Fruit fly (Drosophila melanogaster) whole organism, embryonic: ENCODE measurements around the gene CG3635.

Source experiments
- Adf1 ChIP-seq: fragments of 200-800 bp; sonication (Bioruptor generic); IDR thresholded peaks from 2 replicates; pipeline ENCODE4 v1.3.6; 2022; ENCODE audit warnings: missing biosample characterization, missing genetic modification characterization
- Asciz ChIP-seq: fragments of 200-800 bp; sonication (Bioruptor generic); optimal IDR thresholded peaks from 2 replicates; lab custom pipeline; 2017; ENCODE audit warnings: missing biosample characterization, mild to moderate bottlenecking, missing genetic modification characterization, missing genetic modification reagents
- Atf-2 ChIP-seq: fragments of 200-800 bp; sonication (Bioruptor generic); optimal IDR thresholded peaks from 2 replicates; lab custom pipeline; 2016; ENCODE audit warnings: missing biosample characterization, missing genetic modification characterization
- Atf6 ChIP-seq: fragments of 200-800 bp; sonication (Bioruptor generic); IDR thresholded peaks from 2 replicates; pipeline ENCODE4 v1.3.6; 2022; ENCODE audit warnings: missing biosample characterization, missing genetic modification characterization
- CG10147 ChIP-seq: fragments of 200-800 bp; sonication (Bioruptor generic); optimal IDR thresholded peaks from 2 replicates; lab custom pipeline; 2019; ENCODE audit warnings: missing biosample characterization, mild to moderate bottlenecking, missing genetic modification characterization, moderate library complexity
- CG10209 ChIP-seq: fragments of 200-800 bp; sonication (Bioruptor generic); optimal IDR thresholded peaks from 3 replicates; lab custom pipeline; 2017; ENCODE audit warnings: missing biosample characterization, mild to moderate bottlenecking, missing genetic modification characterization, missing genetic modification reagents
- CG10543 ChIP-seq: fragments of 200-800 bp; sonication (Bioruptor generic); optimal IDR thresholded peaks from 3 replicates; lab custom pipeline; 2017; ENCODE audit warnings: missing biosample characterization, mild to moderate bottlenecking, missing genetic modification characterization, moderate library complexity
- CG11398 ChIP-seq: fragments of 200-800 bp; sonication (Bioruptor generic); optimal IDR thresholded peaks from 2 replicates; lab custom pipeline; 2016; ENCODE audit warnings: missing biosample characterization, missing genetic modification characterization
- CG12071 ChIP-seq: fragments of 200-800 bp; sonication (Bioruptor generic); optimal IDR thresholded peaks from 3 replicates; lab custom pipeline; 2018; ENCODE audit warnings: missing biosample characterization, mild to moderate bottlenecking, missing genetic modification characterization
- CG13296 ChIP-seq: fragments of 200-800 bp; sonication (Bioruptor generic); optimal IDR thresholded peaks from 3 replicates; lab custom pipeline; 2018; ENCODE audit warnings: missing biosample characterization, mild to moderate bottlenecking, missing genetic modification characterization
- CG13624 ChIP-seq: fragments of 200-800 bp; sonication (Bioruptor generic); optimal IDR thresholded peaks from 2 replicates; lab custom pipeline; 2016; ENCODE audit warnings: missing biosample characterization, missing genetic modification characterization
- CG14441 ChIP-seq: fragments of 200-800 bp; sonication (Bioruptor generic); IDR thresholded peaks from 2 replicates; pipeline ENCODE4 v1.3.6; 2022; ENCODE audit warnings: missing biosample characterization, missing genetic modification characterization
- CG14667 ChIP-seq: fragments of 200-800 bp; sonication (Bioruptor generic); IDR thresholded peaks from 2 replicates; pipeline ENCODE4 v1.3.6; 2022; ENCODE audit warnings: missing biosample characterization, missing genetic modification characterization
- CG1529 ChIP-seq: fragments of 200-800 bp; sonication (Bioruptor generic); optimal IDR thresholded peaks from 3 replicates; lab custom pipeline; 2018; ENCODE audit warnings: missing biosample characterization, missing genetic modification characterization
- CG1603 ChIP-seq: fragments of 200-800 bp; sonication (Bioruptor generic); optimal IDR thresholded peaks from 2 replicates; lab custom pipeline; 2019; ENCODE audit warnings: missing biosample characterization, mild to moderate bottlenecking, missing genetic modification characterization, moderate library complexity
- CG17612 ChIP-seq: fragments of 200-800 bp; sonication (Bioruptor generic); IDR thresholded peaks from 2 replicates; pipeline ENCODE4 v1.3.6; 2022; ENCODE audit warnings: missing biosample characterization, missing genetic modification characterization
- CG17829 ChIP-seq: fragments of 200-800 bp; optimal IDR thresholded peaks from 2 replicates; lab custom pipeline; 2019; ENCODE audit warnings: missing biosample characterization, mild to moderate bottlenecking, missing genetic modification characterization, moderate library complexity
- CG3281 ChIP-seq: fragments of 200-800 bp; sonication (Bioruptor generic); optimal IDR thresholded peaks from 3 replicates; lab custom pipeline; 2017; ENCODE audit warnings: missing biosample characterization, mild to moderate bottlenecking, missing genetic modification characterization
- CG5953 ChIP-seq: fragments of 200-800 bp; sonication (Bioruptor generic); IDR thresholded peaks from 2 replicates; pipeline ENCODE4 v1.3.6; 2022; ENCODE audit warnings: missing biosample characterization, missing genetic modification characterization
- CG6272 ChIP-seq: fragments of 200-800 bp; sonication (Bioruptor generic); IDR thresholded peaks from 2 replicates; pipeline ENCODE4 v1.3.6; 2022; ENCODE audit warnings: missing biosample characterization, missing genetic modification characterization
- CG8478 ChIP-seq: fragments of >200 bp; optimal IDR thresholded peaks from 2 replicates; lab custom pipeline; 2018
- Deaf1 ChIP-seq: fragments of 200-800 bp; optimal IDR thresholded peaks from 3 replicates; lab custom pipeline; 2019; ENCODE audit warnings: missing biosample characterization, mild to moderate bottlenecking, missing genetic modification characterization, moderate library complexity
- Dip2 ChIP-seq: fragments of 200-800 bp; sonication (Bioruptor generic); IDR thresholded peaks from 2 replicates; pipeline ENCODE4 v1.3.6; 2022; ENCODE audit warnings: missing biosample characterization, missing genetic modification characterization
- Eip74EF ChIP-seq, 2 experiments: fragments of 200-800 bp in 1 of 2; fragments of >200 bp in 1 of 2; sonication (Bioruptor generic) in 1 of 2; optimal IDR thresholded peaks; 2 replicates each; lab custom pipeline; 2017 to 2019; ENCODE audit warnings: missing biosample characterization in 2 of 2, missing genetic modification characterization in 2 of 2, mild to moderate bottlenecking in 1 of 2, moderate library complexity in 1 of 2
- Elba2 ChIP-seq: fragments of 200-800 bp; sonication (Bioruptor generic); optimal IDR thresholded peaks from 3 replicates; lab custom pipeline; 2016; ENCODE audit warnings: missing biosample characterization, missing genetic modification characterization
- Gug ChIP-seq: fragments of 200-800 bp; sonication (Bioruptor generic); IDR thresholded peaks from 4 replicates; pipeline ENCODE4 v1.3.6; 2022; ENCODE audit warnings: missing biosample characterization, missing genetic modification characterization
- HHEX ChIP-seq: fragments of 200-800 bp; sonication (Bioruptor generic); optimal IDR thresholded peaks from 3 replicates; lab custom pipeline; 2017; ENCODE audit warnings: missing biosample characterization, mild to moderate bottlenecking, missing genetic modification characterization, missing genetic modification reagents
- Neu2 ChIP-seq: fragments of 200-800 bp; sonication (Bioruptor generic); optimal IDR thresholded peaks from 3 replicates; lab custom pipeline; 2016; ENCODE audit warnings: missing biosample characterization, missing genetic modification characterization, borderline replicate concordance
- bcd ChIP-seq: fragments of 200-800 bp; sonication (Bioruptor generic); optimal IDR thresholded peaks from 2 replicates; lab custom pipeline; 2017; ENCODE audit warnings: missing biosample characterization, mild to moderate bottlenecking, missing genetic modification characterization
- cato ChIP-seq: fragments of 200-800 bp; sonication (Bioruptor generic); optimal IDR thresholded peaks from 2 replicates; lab custom pipeline; 2016; ENCODE audit warnings: missing biosample characterization, missing genetic modification characterization, borderline replicate concordance
- crc ChIP-seq: fragments of 200-800 bp; sonication (Bioruptor generic); optimal IDR thresholded peaks from 2 replicates; lab custom pipeline; 2016; ENCODE audit warnings: missing biosample characterization, missing genetic modification characterization
- dpn ChIP-seq, 2 experiments: fragments of 200-800 bp; sonication (Bioruptor generic); optimal IDR thresholded peaks; 3 replicates each; lab custom pipeline; 2016; ENCODE audit warnings: missing biosample characterization in 2 of 2, missing genetic modification characterization in 2 of 2
- fd3F ChIP-seq: fragments of 200-800 bp; sonication (Bioruptor generic); optimal IDR thresholded peaks from 2 replicates; lab custom pipeline; 2018; ENCODE audit warnings: missing biosample characterization, mild to moderate bottlenecking, missing genetic modification characterization, moderate library complexity
- fru ChIP-seq: fragments of >200 bp; optimal IDR thresholded peaks from 2 replicates; lab custom pipeline; 2017
- grn ChIP-seq: fragments of 200-800 bp; sonication (Bioruptor generic); optimal IDR thresholded peaks from 3 replicates; lab custom pipeline; 2017; ENCODE audit warnings: missing biosample characterization, missing genetic modification characterization
- gsb ChIP-seq: fragments of 200-800 bp; sonication (Bioruptor generic); IDR thresholded peaks from 2 replicates; pipeline ENCODE4 v1.3.6; 2022; ENCODE audit warnings: missing biosample characterization, missing genetic modification characterization
- lola ChIP-seq, 3 experiments: fragments of >200 bp in 2 of 3; fragments of 200-800 bp in 1 of 3; sonication (Bioruptor generic) in 1 of 3; optimal IDR thresholded peaks; 2 replicates each; lab custom pipeline; 2017 to 2019; ENCODE audit warnings: missing biosample characterization in 3 of 3, missing genetic modification characterization in 3 of 3, mild to moderate bottlenecking in 1 of 3, moderate library complexity in 1 of 3
- onecut ChIP-seq: fragments of 200-800 bp; sonication (Bioruptor generic); IDR thresholded peaks from 2 replicates; pipeline ENCODE4 v1.3.6; 2022; ENCODE audit warnings: missing biosample characterization, missing genetic modification characterization
- otp ChIP-seq: fragments of 200-800 bp; sonication (Bioruptor generic); IDR thresholded peaks from 3 replicates; pipeline ENCODE4, ENCODE4 v1.3.6; 2022; ENCODE audit warnings: missing biosample characterization, missing genetic modification characterization
- p53 ChIP-seq: fragments of 200-800 bp; sonication (Bioruptor generic); optimal IDR thresholded peaks from 2 replicates; lab custom pipeline; 2016; ENCODE audit warnings: missing biosample characterization, missing genetic modification characterization
- pfk ChIP-seq: fragments of 200-800 bp; sonication (Bioruptor generic); optimal IDR thresholded peaks from 2 replicates; lab custom pipeline; 2018; ENCODE audit warnings: missing biosample characterization, mild to moderate bottlenecking, missing genetic modification characterization, moderate library complexity
- repo ChIP-seq: fragments of 200-800 bp; sonication (Bioruptor generic); optimal IDR thresholded peaks from 2 replicates; lab custom pipeline; 2016; ENCODE audit warnings: missing biosample characterization, missing genetic modification characterization
- sens ChIP-seq: fragments of 200-800 bp; sonication (Bioruptor generic); peaks from one replicate; lab custom pipeline; 2016; ENCODE audit warnings: missing biosample characterization, missing genetic modification characterization
- sens-2 ChIP-seq: fragments of 200-800 bp; sonication (Bioruptor generic); IDR thresholded peaks from 2 replicates; pipeline ENCODE4 v1.3.6; 2022; ENCODE audit warnings: missing biosample characterization, missing genetic modification characterization
- sisA ChIP-seq: fragments of 200-800 bp; sonication (Bioruptor generic); IDR thresholded peaks from 2 replicates; pipeline ENCODE4 v1.3.6; 2022; ENCODE audit warnings: missing biosample characterization, missing genetic modification characterization
- slbo ChIP-seq: fragments of 200-800 bp; sonication (Bioruptor generic); IDR thresholded peaks from 2 replicates; pipeline ENCODE4 v1.3.6; 2022; ENCODE audit warnings: missing biosample characterization, missing genetic modification characterization
- stwl ChIP-seq: fragments of 200-800 bp; sonication (Bioruptor generic); optimal IDR thresholded peaks from 3 replicates; lab custom pipeline; 2018; ENCODE audit warnings: missing biosample characterization, mild to moderate bottlenecking, missing genetic modification characterization, moderate library complexity
- tin ChIP-seq: fragments of 200-800 bp; sonication (Bioruptor generic); optimal IDR thresholded peaks from 3 replicates; lab custom pipeline; 2016; ENCODE audit warnings: missing biosample characterization, missing genetic modification characterization
- tio ChIP-seq: fragments of 200-800 bp; sonication (Bioruptor generic); optimal IDR thresholded peaks from 2 replicates; lab custom pipeline; 2017; ENCODE audit warnings: missing biosample characterization, missing genetic modification characterization, inconsistent platforms
- trem ChIP-seq: fragments of 200-800 bp; optimal IDR thresholded peaks from 3 replicates; lab custom pipeline; 2019; ENCODE audit warnings: missing biosample characterization, mild to moderate bottlenecking, missing genetic modification characterization, moderate library complexity

The CG3635 gene

DNA sequence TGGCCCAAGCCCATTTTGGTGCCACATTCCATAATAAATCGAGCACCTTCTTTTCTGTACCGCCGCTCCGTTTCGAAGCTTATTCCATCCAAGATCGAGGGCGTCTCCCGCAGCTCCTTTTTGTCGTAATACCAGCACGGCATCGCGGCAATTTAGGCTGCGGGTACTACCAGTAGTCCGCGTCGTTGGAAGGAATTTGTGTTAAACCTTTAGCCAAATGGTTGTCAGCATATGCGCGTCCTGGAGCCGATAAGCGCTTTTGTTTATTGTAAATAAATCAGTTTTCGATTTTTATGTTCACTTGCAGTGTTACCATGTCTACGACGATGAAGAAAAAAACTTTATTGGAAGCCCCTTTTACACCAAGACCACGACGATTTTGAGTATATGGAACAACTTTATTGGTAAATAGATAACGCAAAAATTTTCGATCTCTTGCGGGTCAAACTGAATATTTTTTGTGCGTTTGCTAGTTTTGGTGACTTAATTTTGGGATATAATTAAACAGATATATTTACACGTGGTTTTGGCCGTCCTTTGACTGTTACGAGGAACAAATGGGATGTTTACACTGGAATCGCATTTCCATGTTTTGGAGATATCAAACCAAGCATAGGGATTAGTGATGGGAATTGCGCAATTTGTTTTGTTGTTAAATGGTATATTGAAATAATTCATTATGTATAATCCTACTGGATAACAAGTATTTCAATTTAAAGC is 45.5 kb upstream of the CG3635 start, which contains the start of gene CycK (continued):
- TF ChIP-seq Adf1 (GFP tag; lab: Robert Waterston, UW), result no peak
- TF ChIP-seq CG1603 (tag; lab: Kevin White, UChicago), result peak; percentile 93
- TF ChIP-seq dpn (GFP tag; optimal IDR thresholded peaks at IDR 0.05; lab: Kevin White, UChicago), result peak in 1 of 2 experiments; percentile 20
- TF ChIP-seq Eip74EF (GFP tag; optimal IDR thresholded peaks at IDR 0.05; lab: Kevin White, UChicago), result no peak
- no peak for TF ChIP-seq Gug (GFP tag; lab: Robert Waterston, UW)
- TF ChIP-seq onecut (GFP tag; lab: Robert Waterston, UW), result no peak
- no peak for TF ChIP-seq fd3F (GFP tag; lab: Kevin White, UChicago)
- no peak for TF ChIP-seq gsb (GFP tag; lab: Robert Waterston, UW)
- no peak for TF ChIP-seq Asciz (GFP tag; lab: Kevin White, UChicago)
- TF ChIP-seq Atf-2, result no peak
- no peak for TF ChIP-seq CG5953
- TF ChIP-seq CG10147 (GFP tag; lab: Kevin White, UChicago), result no peak
- TF ChIP-seq bcd (GFP tag; lab: Kevin White, UChicago), result peak; percentile 18
- TF ChIP-seq cato (GFP tag; lab: Kevin White, UChicago), result no peak
- no peak for TF ChIP-seq CG14667 (GFP tag; lab: Robert Waterston, UW)
- no peak for TF ChIP-seq fru

DNA sequence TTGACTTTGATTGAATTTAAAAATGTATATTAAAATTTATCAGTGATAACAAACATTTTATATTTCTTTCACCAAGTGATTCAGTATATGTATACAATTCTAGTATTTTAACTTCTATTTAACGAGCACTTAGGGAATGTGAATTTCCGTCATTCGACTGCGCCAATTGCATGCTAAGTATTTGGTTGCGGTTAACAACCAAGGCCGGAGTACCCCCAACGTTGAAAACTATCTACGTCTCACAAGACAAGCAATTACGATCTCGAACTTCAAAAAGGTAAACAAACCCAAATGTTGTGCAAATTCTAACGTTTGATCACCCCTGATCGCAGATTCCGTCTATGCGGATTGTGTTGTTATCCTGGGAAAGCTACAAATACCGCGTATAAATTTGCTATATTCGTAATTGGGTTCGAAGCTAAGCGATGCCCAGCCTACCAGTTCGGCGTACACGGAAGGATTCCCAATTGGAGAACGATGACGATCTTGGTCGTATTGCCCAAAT is 44.0 kb upstream of the CG3635 start, which contains the start of gene CG42748:
CG42748 (plus strand) TSS at position 51 of the 505 bp plus-strand sequence.
- no peak for TF ChIP-seq sens-2 (GFP tag; lab: Robert Waterston, UW)
- TF ChIP-seq CG3281 (GFP tag; lab: Kevin White, UChicago), result no peak
- TF ChIP-seq tio (GFP tag; lab: Kevin White, UChicago), result no peak
- TF ChIP-seq p53 (GFP tag; lab: Kevin White, UChicago), result no peak
- no peak for TF ChIP-seq CG13296 (GFP tag; lab: Kevin White, UChicago)
- TF ChIP-seq HHEX (GFP tag; lab: Kevin White, UChicago), result no peak
- TF ChIP-seq Atf6 (GFP tag; lab: Robert Waterston, UW), result no peak
- peak; percentile 21 for TF ChIP-seq stwl (tag; lab: Kevin White, UChicago)
- no peak for TF ChIP-seq CG10209 (GFP tag; lab: Kevin White, UChicago)
- no peak for TF ChIP-seq Neu2
- no peak for TF ChIP-seq CG6272 (GFP tag; lab: Robert Waterston, UW)
- TF ChIP-seq trem (tag; lab: Kevin White, UChicago), result peak; percentile 14
- TF ChIP-seq Deaf1 (tag; lab: Kevin White, UChicago), result no peak
- TF ChIP-seq Gug (GFP tag; lab: Robert Waterston, UW), result peak; percentile 67; the same call in 1 of the 4 replicates
- TF ChIP-seq CG10543 (GFP tag; lab: Kevin White, UChicago), result no peak
- TF ChIP-seq tin (GFP tag; lab: Kevin White, UChicago), result no peak
- no peak for TF ChIP-seq lola (GFP tag; optimal IDR thresholded peaks at IDR 0.05; lab: Kevin White, UChicago)
- peak; percentile 93 for TF ChIP-seq Elba2 (GFP tag; lab: Kevin White, UChicago)
- no peak for TF ChIP-seq sisA
- no peak for TF ChIP-seq sens (GFP tag; lab: Kevin White, UChicago)
- no peak for TF ChIP-seq CG12071 (GFP tag; lab: Kevin White, UChicago)
- no peak for TF ChIP-seq Dip2 (GFP tag; lab: Robert Waterston, UW)
- TF ChIP-seq CG17829, result peak; percentile 7
- TF ChIP-seq CG17612 (GFP tag; lab: Robert Waterston, UW), result no peak
- no peak for TF ChIP-seq repo
- 0 out of 2 replicates have a peak, but pooled peaks have one; percentile 48 for TF ChIP-seq CG14441 (GFP tag; lab: Robert Waterston, UW)
- TF ChIP-seq crc (GFP tag; lab: Kevin White, UChicago), result no peak
- TF ChIP-seq CG13624 (GFP tag; lab: Kevin White, UChicago), result no peak
- TF ChIP-seq otp (GFP tag; lab: Robert Waterston, UW), result no peak
- TF ChIP-seq CG8478 (lab: Kevin White, UChicago), result no peak
- no peak for TF ChIP-seq pfk (GFP tag; lab: Kevin White, UChicago)
- TF ChIP-seq CG1529 (GFP tag; lab: Kevin White, UChicago), result no peak
- TF ChIP-seq slbo, result peak; percentile 54; the same call in 1 of the 2 replicates
- TF ChIP-seq grn (GFP tag; lab: Kevin White, UChicago), result no peak
- TF ChIP-seq CG11398 (GFP tag; lab: Kevin White, UChicago), result no peak
